Worm (Caenorhabditis elegans) whole organism, dauer: ENCODE results near the gene srbc-55.

Experiments used
- unc-62 ChIP-seq: sonication (generic microtip); optimal IDR thresholded peaks from 2 replicates; lab custom pipeline; 2017; ENCODE audit warnings: missing biosample characterization, missing genetic modification reagents, missing genetic modification characterization

srbc-55 gene

DNA sequence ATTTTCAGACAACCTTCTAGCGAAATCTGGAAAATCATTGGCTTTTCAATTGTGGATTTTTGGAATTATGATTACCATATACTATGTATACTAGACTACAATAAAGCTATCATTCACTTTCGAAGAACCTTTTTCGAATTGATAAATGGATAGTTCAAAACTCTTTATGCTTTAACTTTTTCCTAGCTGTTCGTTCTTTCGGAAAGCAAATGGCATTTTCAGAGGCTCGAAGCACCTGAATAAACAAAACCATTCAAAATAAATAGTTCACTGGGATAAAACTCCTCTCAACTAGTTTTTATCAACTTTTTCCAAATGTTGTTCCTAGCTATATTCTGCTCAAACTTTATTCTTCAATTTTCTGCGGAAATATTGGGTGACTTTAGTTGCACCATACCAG is 48.7 kb downstream of the srbc-55 start, which contains the start of gene T26E4.2:
Gene T26E4.2, plus strand, starts transcription at position 301 of the 400 bp plus-strand sequence.
- TF ChIP-seq unc-62 (GFP tag; lab: Kevin White, UChicago), result no peak

DNA sequence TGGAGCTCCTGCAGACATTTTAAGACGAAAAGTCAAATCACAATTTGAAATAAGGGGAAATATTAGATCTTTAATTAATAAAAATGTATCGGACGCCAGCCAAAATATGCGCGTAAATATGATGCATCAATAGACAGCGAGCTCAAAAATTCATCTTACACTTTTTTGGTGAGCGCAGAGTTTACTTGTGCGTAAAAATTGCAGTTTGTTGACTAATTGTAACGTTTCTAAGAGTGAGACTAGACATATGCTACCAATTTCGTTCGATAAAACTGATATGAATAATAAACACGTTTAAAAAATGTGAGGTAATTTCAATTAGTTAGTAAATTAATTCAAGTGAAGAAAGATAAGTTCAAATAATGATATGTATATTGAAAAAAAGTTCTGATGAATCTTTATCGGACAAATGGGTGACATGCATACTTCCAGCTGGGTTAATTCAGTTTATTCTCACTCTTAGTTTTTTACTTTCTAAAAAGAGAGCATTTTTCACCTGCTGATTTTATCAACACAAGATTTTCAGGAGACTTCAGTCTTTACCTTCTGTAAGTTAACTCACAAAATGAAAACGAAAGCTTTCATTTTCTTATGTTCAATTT is 50.6 kb downstream of the srbc-55 start, which contains the start of the genes nhr-285 and irld-52:
Gene nhr-285, minus strand, starts transcription at position 101 of the 602 bp plus-strand sequence.
Gene irld-52, plus strand, starts transcription at position 552 of the 602 bp plus-strand sequence.
- no peak for TF ChIP-seq unc-62 (GFP tag; lab: Kevin White, UChicago)
